Worm (Caenorhabditis elegans) whole organism, early embryonic: ENCODE results near the gene dyn-1.

Experiments
- B0310.2 ChIP-seq: sonication (generic microtip); optimal IDR thresholded peaks from 2 replicates; lab custom pipeline; 2016; ENCODE audit warnings: mild to moderate bottlenecking, missing genetic modification characterization, missing compliant biosample characterization
- ama-1 ChIP-seq: fragments of 150-350 bp; optimal IDR thresholded peaks from 2 replicates; lab custom pipeline; 2014
- ceh-13 ChIP-seq: fragments of 200-800 bp; sonication (Bioruptor generic); optimal IDR thresholded peaks from 2 replicates; lab custom pipeline; 2018; ENCODE audit warnings: mild to moderate bottlenecking, missing genetic modification characterization, missing compliant biosample characterization
- ets-7 ChIP-seq: sonication (generic microtip); optimal IDR thresholded peaks from 2 replicates; lab custom pipeline; 2016; ENCODE audit warnings: missing genotype, missing genetic modification characterization, missing compliant biosample characterization
- flt-1 ChIP-seq: fragments of 200-800 bp; sonication (Bioruptor generic); IDR thresholded peaks from 2 replicates; pipeline ENCODE4 v1.3.6; 2022; ENCODE audit warnings: missing genetic modification characterization, missing compliant biosample characterization
- hmg-4 ChIP-seq: fragments of 200-800 bp; sonication (Bioruptor generic); optimal IDR thresholded peaks from 2 replicates; lab custom pipeline; 2018; ENCODE audit warnings: mild to moderate bottlenecking, missing genetic modification characterization, missing compliant biosample characterization
- tra-4 ChIP-seq: sonication (generic microtip); optimal IDR thresholded peaks from 2 replicates; lab custom pipeline; 2017; ENCODE audit warnings: missing genetic modification characterization, missing compliant biosample characterization

- TF ChIP-seq flt-1 (GFP tag; lab: Robert Waterston, UW) (no peak), ets-7 (tag; lab: Kevin White, UChicago) (no peak), tra-4 (tag; lab: Kevin White, UChicago) (no peak), ama-1 (lab: Kevin White, UChicago) (no peak), ceh-13 (GFP tag; lab: Kevin White, UChicago) (no peak), B0310.2 (tag; lab: Kevin White, UChicago) (no peak), hmg-4 (GFP tag; lab: Kevin White, UChicago) (no peak)
Measured at ce11 chrX:15610527-15611091, 41.9 kb downstream of the dyn-1 start.
